Worm (Caenorhabditis elegans) whole organism, late embryonic: ENCODE measurements around the gene sru-7.

ENCODE experiments used
- ama-1 ChIP-seq: fragments of 150-350 bp; optimal IDR thresholded peaks from 2 replicates; lab custom pipeline; 2014
- ceh-19 ChIP-seq: fragments of 200-800 bp; sonication (Bioruptor generic); optimal IDR thresholded peaks from 2 replicates; lab custom pipeline; 2018; ENCODE audit warnings: mild to moderate bottlenecking, missing genetic modification characterization, missing compliant biosample characterization
- ceh-45 ChIP-seq: fragments of 200-800 bp; sonication (Bioruptor generic); IDR thresholded peaks from 2 replicates; pipeline ENCODE4 v1.3.6; 2022; ENCODE audit warnings: missing genetic modification reagents, missing genetic modification characterization, missing compliant biosample characterization
- che-1 ChIP-seq: sonication (generic microtip); optimal IDR thresholded peaks from 2 replicates; lab custom pipeline; 2016; ENCODE audit warnings: mild to moderate bottlenecking, missing genetic modification characterization, missing compliant biosample characterization
- pha-4 ChIP-seq: fragments of 150-350 bp; optimal IDR thresholded peaks from 2 replicates; lab custom pipeline; 2018; ENCODE audit warnings: missing biosample characterization, missing genetic modification reagents, missing genetic modification characterization
- tbx-2 ChIP-seq: sonication (generic microtip); optimal IDR thresholded peaks from 2 replicates; lab custom pipeline; 2016; ENCODE audit warnings: missing genetic modification characterization, missing compliant biosample characterization

DNA sequence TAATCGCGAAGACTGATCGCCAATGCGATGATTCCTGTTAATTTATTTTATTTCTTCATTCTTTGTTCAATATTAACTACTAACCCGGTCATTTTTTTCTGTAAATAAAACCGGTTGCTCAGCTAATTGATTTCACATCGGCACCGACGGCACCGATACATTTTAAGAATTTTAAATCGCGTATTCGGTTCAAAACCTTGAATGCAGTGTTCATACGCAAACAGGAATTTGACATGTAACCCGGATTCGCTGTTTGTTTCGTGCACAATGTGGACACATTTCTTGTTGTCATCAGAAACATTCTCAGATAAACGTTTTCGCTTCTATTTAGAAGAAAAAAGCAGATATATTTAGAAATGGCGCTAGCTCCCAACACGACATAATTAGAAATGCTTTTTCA, 7.6 kb downstream of the sru-7 start:
- TF ChIP-seq ceh-19 (GFP tag; lab: Kevin White, UChicago) (no peak), ceh-45 (no peak), tbx-2 (tag; lab: Kevin White, UChicago) (no peak), ama-1 (lab: Kevin White, UChicago) (no peak), pha-4 (tag; lab: Kevin White, UChicago) (no peak), che-1 (tag; lab: Kevin White, UChicago) (no peak)
